Worm (Caenorhabditis elegans): ENCODE data around the gene T06E4.21.

DNA sequence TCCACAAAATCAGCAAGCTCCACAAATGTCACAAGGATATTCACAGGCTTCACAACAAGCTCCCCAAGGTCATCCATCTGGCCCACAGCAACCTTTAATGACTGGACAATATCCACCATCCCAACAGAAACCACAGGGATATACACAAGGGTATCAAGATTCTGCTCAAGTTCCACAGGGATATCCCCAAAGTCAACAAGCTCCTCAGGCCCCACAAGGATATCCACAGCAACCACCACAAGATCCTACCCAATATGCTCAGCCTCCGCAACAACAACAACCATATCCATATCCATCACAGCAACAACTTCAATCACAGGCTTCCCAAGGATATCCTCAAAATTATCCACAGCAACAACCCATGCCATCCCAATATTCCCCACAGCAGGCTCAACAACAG is 34.7 kb upstream of the T06E4.21 start:
- TF ChIP-seq elt-3 (tag; optimal IDR thresholded peaks at IDR 0.05) (no peak), snpc-4 (tag; optimal IDR thresholded peaks at IDR 0.05) (no peak), nhr-2 (tag; optimal IDR thresholded peaks at IDR 0.05) (no peak), drap-1 (GFP tag; optimal IDR thresholded peaks at IDR 0.05) (no peak), unc-39 (tag; optimal IDR thresholded peaks at IDR 0.05) (no peak), lin-13 (tag; optimal IDR thresholded peaks at IDR 0.05) (no peak), tbx-8 (GFP tag; optimal IDR thresholded peaks at IDR 0.05) (no peak), lsy-2 (tag; optimal IDR thresholded peaks at IDR 0.05) (no peak), nhr-28 (tag; optimal IDR thresholded peaks at IDR 0.05) (no peak), unc-62 (GFP tag; optimal IDR thresholded peaks at IDR 0.05) (no peak)

Data from whole organism, mixed stage, embryonic.